Fruit fly (Drosophila melanogaster) whole organism, embryonic: ENCODE data around the gene CenB1A.
A peak's percentile ranks its signal among the peaks of the same experiment; 100 is the strongest.

ENCODE experiments used
- B-H1 ChIP-seq: fragments of 200-800 bp; sonication (Bioruptor generic); IDR thresholded peaks from 3 replicates; pipeline ENCODE4 v1.3.6; 2022; ENCODE audit warnings: missing biosample characterization, missing genetic modification characterization
- BEAF-32 ChIP-seq: fragments of 200-800 bp; sonication (Bioruptor generic); optimal IDR thresholded peaks from 3 replicates; lab custom pipeline; 2017; ENCODE audit warnings: missing biosample characterization, missing genetic modification characterization, mild to moderate bottlenecking, moderate library complexity, missing genetic modification reagents
- Bdp1 ChIP-seq: fragments of 200-800 bp; sonication (Bioruptor generic); optimal IDR thresholded peaks from 3 replicates; lab custom pipeline; 2016; ENCODE audit warnings: missing biosample characterization, missing genetic modification characterization
- CG10147 ChIP-seq: fragments of 200-800 bp; sonication (Bioruptor generic); optimal IDR thresholded peaks from 2 replicates; lab custom pipeline; 2019; ENCODE audit warnings: missing biosample characterization, mild to moderate bottlenecking, missing genetic modification characterization, moderate library complexity
- CG10321 ChIP-seq: fragments of 200-800 bp; sonication (Bioruptor generic); IDR thresholded peaks from 2 replicates; pipeline ENCODE4 v1.3.6; 2022; ENCODE audit warnings: missing biosample characterization, missing genetic modification characterization
- CG11456 ChIP-seq: fragments of 200-800 bp; sonication (Bioruptor generic); IDR thresholded peaks from 3 replicates; pipeline ENCODE4 v1.3.6; 2022; ENCODE audit warnings: missing biosample characterization, missing genetic modification characterization
- CG11695 ChIP-seq: fragments of 200-800 bp; sonication (Bioruptor generic); IDR thresholded peaks from 3 replicates; pipeline ENCODE4 v1.3.6; 2022; ENCODE audit warnings: missing biosample characterization, missing genetic modification characterization
- CG14965 ChIP-seq: fragments of 200-800 bp; sonication (Bioruptor generic); optimal IDR thresholded peaks from 2 replicates; lab custom pipeline; 2016; ENCODE audit warnings: missing biosample characterization, missing genetic modification characterization, borderline replicate concordance
- CG17829 ChIP-seq: fragments of 200-800 bp; optimal IDR thresholded peaks from 2 replicates; lab custom pipeline; 2019; ENCODE audit warnings: missing biosample characterization, mild to moderate bottlenecking, missing genetic modification characterization, moderate library complexity
- CG18599 ChIP-seq: fragments of 200-800 bp; sonication (Bioruptor generic); optimal IDR thresholded peaks from 3 replicates; lab custom pipeline; 2017; ENCODE audit warnings: missing biosample characterization, missing genetic modification characterization, mild to moderate bottlenecking, moderate library complexity, missing genetic modification reagents
- CG3281 ChIP-seq: fragments of 200-800 bp; sonication (Bioruptor generic); optimal IDR thresholded peaks from 3 replicates; lab custom pipeline; 2017; ENCODE audit warnings: missing biosample characterization, mild to moderate bottlenecking, missing genetic modification characterization
- CG33213 ChIP-seq: fragments of 200-800 bp; sonication (Bioruptor generic); optimal IDR thresholded peaks from 3 replicates; lab custom pipeline; 2016; ENCODE audit warnings: missing biosample characterization, missing genetic modification characterization
- CG33557 ChIP-seq: fragments of 200-800 bp; sonication (Bioruptor generic); optimal IDR thresholded peaks from 2 replicates; lab custom pipeline; 2019; ENCODE audit warnings: missing biosample characterization, mild to moderate bottlenecking, missing genetic modification characterization, moderate library complexity
- CG34422 ChIP-seq: fragments of 200-800 bp; sonication (Bioruptor generic); IDR thresholded peaks from 3 replicates; pipeline ENCODE4 v1.3.6; 2022; ENCODE audit warnings: missing biosample characterization, missing genetic modification characterization
- CG4282 ChIP-seq: fragments of 200-800 bp; sonication (Bioruptor generic); optimal IDR thresholded peaks from 2 replicates; lab custom pipeline; 2016; ENCODE audit warnings: missing biosample characterization, missing genetic modification characterization
- CG4424 ChIP-seq: fragments of 200-800 bp; sonication (Bioruptor generic); optimal IDR thresholded peaks from 3 replicates; lab custom pipeline; 2016; ENCODE audit warnings: missing biosample characterization, missing genetic modification characterization
- CG5245 ChIP-seq: fragments of 200-800 bp; sonication (Bioruptor generic); optimal IDR thresholded peaks from 3 replicates; lab custom pipeline; 2016; ENCODE audit warnings: missing biosample characterization, missing genetic modification characterization
- CG6813 ChIP-seq: fragments of 200-800 bp; sonication (Bioruptor generic); optimal IDR thresholded peaks from 2 replicates; lab custom pipeline; 2017; ENCODE audit warnings: missing biosample characterization, missing genetic modification characterization, mild to moderate bottlenecking, moderate library complexity, missing genetic modification reagents
- CG8089 ChIP-seq: fragments of 200-800 bp; sonication (Bioruptor generic); optimal IDR thresholded peaks from 3 replicates; lab custom pipeline; 2016; ENCODE audit warnings: missing biosample characterization, missing genetic modification characterization
- CG8944 ChIP-seq: fragments of 200-800 bp; sonication (Bioruptor generic); optimal IDR thresholded peaks from 3 replicates; lab custom pipeline; 2016; ENCODE audit warnings: missing biosample characterization, missing genetic modification characterization
- CG9727 ChIP-seq: fragments of 200-800 bp; sonication (Bioruptor generic); optimal IDR thresholded peaks from 3 replicates; lab custom pipeline; 2017; ENCODE audit warnings: missing biosample characterization, mild to moderate bottlenecking, missing genetic modification characterization
- Camta ChIP-seq: fragments of 200-800 bp; sonication (Bioruptor generic); optimal IDR thresholded peaks from 2 replicates; lab custom pipeline; 2016; ENCODE audit warnings: missing biosample characterization, missing genetic modification characterization
- Chrac-16 ChIP-seq: fragments of 200-800 bp; sonication (Bioruptor generic); optimal IDR thresholded peaks from 3 replicates; lab custom pipeline; 2016; ENCODE audit warnings: missing biosample characterization, missing genetic modification characterization
- Dip3 ChIP-seq: fragments of 200-800 bp; sonication (Bioruptor generic); optimal IDR thresholded peaks from 3 replicates; lab custom pipeline; 2016; ENCODE audit warnings: missing biosample characterization, missing genetic modification characterization
- Gug ChIP-seq: fragments of 200-800 bp; sonication (Bioruptor generic); IDR thresholded peaks from 4 replicates; pipeline ENCODE4 v1.3.6; 2022; ENCODE audit warnings: missing biosample characterization, missing genetic modification characterization
- H15 ChIP-seq: fragments of 200-800 bp; sonication (Bioruptor generic); IDR thresholded peaks from 3 replicates; pipeline ENCODE4 v1.3.6; 2022; ENCODE audit warnings: missing biosample characterization, missing genetic modification characterization
- Lpt ChIP-seq: fragments of >200 bp; optimal IDR thresholded peaks from 2 replicates; lab custom pipeline; 2018; ENCODE audit warnings: missing biosample characterization, missing genetic modification characterization
- Max ChIP-seq: fragments of 200-800 bp; sonication (Bioruptor generic); optimal IDR thresholded peaks from 2 replicates; lab custom pipeline; 2016; ENCODE audit warnings: missing biosample characterization, mild to moderate bottlenecking, missing genetic modification characterization
- Meics ChIP-seq: fragments of 200-800 bp; sonication (Bioruptor generic); optimal IDR thresholded peaks from 2 replicates; lab custom pipeline; 2017; ENCODE audit warnings: missing biosample characterization, mild to moderate bottlenecking, missing genetic modification characterization
- Mes4 ChIP-seq: fragments of 200-800 bp; sonication (Bioruptor generic); optimal IDR thresholded peaks from 2 replicates; lab custom pipeline; 2016; ENCODE audit warnings: missing biosample characterization, missing genetic modification characterization
- Mrtf ChIP-seq: fragments of 200-800 bp; sonication (Bioruptor generic); IDR thresholded peaks from 3 replicates; pipeline ENCODE4 v1.3.6; 2022; ENCODE audit warnings: missing biosample characterization, missing genetic modification characterization
- NC2β ChIP-seq: fragments of 200-800 bp; sonication (Bioruptor generic); optimal IDR thresholded peaks from 2 replicates; lab custom pipeline; 2016; ENCODE audit warnings: missing biosample characterization, missing genetic modification characterization
- Nf-YC ChIP-seq: fragments of 200-800 bp; optimal IDR thresholded peaks from 3 replicates; lab custom pipeline; 2019; ENCODE audit warnings: missing biosample characterization, mild to moderate bottlenecking, missing genetic modification characterization, moderate library complexity
- Rx ChIP-seq: fragments of 200-800 bp; sonication (Bioruptor generic); IDR thresholded peaks from 2 replicates; pipeline ENCODE4 v1.3.6; 2022; ENCODE audit warnings: missing biosample characterization, missing genetic modification characterization
- Ssrp ChIP-seq: fragments of 200-800 bp; sonication (Bioruptor generic); optimal IDR thresholded peaks from 2 replicates; lab custom pipeline; 2018; ENCODE audit warnings: missing biosample characterization, mild to moderate bottlenecking, missing genetic modification characterization, moderate library complexity
- aop ChIP-seq: fragments of 200-800 bp; sonication (Bioruptor generic); IDR thresholded peaks from 2 replicates; pipeline ENCODE4 v1.3.6; 2022; ENCODE audit warnings: missing biosample characterization, missing genetic modification characterization
- dpn ChIP-seq, 2 experiments: fragments of 200-800 bp; sonication (Bioruptor generic); optimal IDR thresholded peaks; 3 replicates each; lab custom pipeline; 2016; ENCODE audit warnings: missing biosample characterization in 2 of 2, missing genetic modification characterization in 2 of 2
- gce ChIP-seq: fragments of 200-800 bp; sonication (Bioruptor generic); IDR thresholded peaks from 3 replicates; pipeline ENCODE4 v1.3.6; 2022; ENCODE audit warnings: missing biosample characterization, missing genetic modification characterization
- lilli ChIP-seq: fragments of 200-800 bp; sonication (Bioruptor generic); optimal IDR thresholded peaks from 3 replicates; lab custom pipeline; 2016; ENCODE audit warnings: missing biosample characterization, missing genetic modification characterization
- otp ChIP-seq: fragments of 200-800 bp; sonication (Bioruptor generic); IDR thresholded peaks from 3 replicates; pipeline ENCODE4, ENCODE4 v1.3.6; 2022; ENCODE audit warnings: missing biosample characterization, missing genetic modification characterization
- pho ChIP-seq: fragments of 200-800 bp; sonication (Bioruptor generic); optimal IDR thresholded peaks from 2 replicates; lab custom pipeline; 2016; ENCODE audit warnings: missing biosample characterization, missing genetic modification characterization
- phol ChIP-seq: fragments of 200-800 bp; sonication (Bioruptor generic); optimal IDR thresholded peaks from 3 replicates; lab custom pipeline; 2018; ENCODE audit warnings: missing biosample characterization, mild to moderate bottlenecking, missing genetic modification characterization, moderate library complexity
- psq ChIP-seq: fragments of 200-800 bp; sonication (Bioruptor generic); optimal IDR thresholded peaks from 2 replicates; lab custom pipeline; 2017; ENCODE audit warnings: missing biosample characterization, missing genetic modification characterization
- sd ChIP-seq: fragments of 200-800 bp; sonication (Bioruptor generic); optimal IDR thresholded peaks from 3 replicates; lab custom pipeline; 2018; ENCODE audit warnings: missing biosample characterization, mild to moderate bottlenecking, missing genetic modification characterization, moderate library complexity
- ssp ChIP-seq: fragments of 200-800 bp; sonication (Bioruptor generic); IDR thresholded peaks from 2 replicates; pipeline ENCODE4 v1.3.6; 2022; ENCODE audit warnings: missing biosample characterization, missing genetic modification characterization
- sug ChIP-seq: fragments of 200-800 bp; optimal IDR thresholded peaks from 2 replicates; lab custom pipeline; 2019; ENCODE audit warnings: missing biosample characterization, mild to moderate bottlenecking, missing genetic modification characterization, moderate library complexity
- tgo ChIP-seq: fragments of 200-800 bp; sonication (Bioruptor generic); IDR thresholded peaks from 3 replicates; pipeline ENCODE4 v1.3.6; 2022; ENCODE audit warnings: missing biosample characterization, missing genetic modification characterization
- tx ChIP-seq: fragments of 200-800 bp; sonication (Bioruptor generic); optimal IDR thresholded peaks from 2 replicates; lab custom pipeline; 2016; ENCODE audit warnings: missing biosample characterization, missing genetic modification characterization
- vfl ChIP-seq: fragments of 200-800 bp; sonication (Bioruptor generic); optimal IDR thresholded peaks from 2 replicates; lab custom pipeline; 2016; ENCODE audit warnings: missing biosample characterization, missing genetic modification characterization
- wdn ChIP-seq: fragments of 200-800 bp; sonication (Bioruptor generic); IDR thresholded peaks from 2 replicates; pipeline ENCODE4 v1.3.6; 2022; ENCODE audit warnings: missing biosample characterization, missing genetic modification characterization

CenB1A gene

DNA sequence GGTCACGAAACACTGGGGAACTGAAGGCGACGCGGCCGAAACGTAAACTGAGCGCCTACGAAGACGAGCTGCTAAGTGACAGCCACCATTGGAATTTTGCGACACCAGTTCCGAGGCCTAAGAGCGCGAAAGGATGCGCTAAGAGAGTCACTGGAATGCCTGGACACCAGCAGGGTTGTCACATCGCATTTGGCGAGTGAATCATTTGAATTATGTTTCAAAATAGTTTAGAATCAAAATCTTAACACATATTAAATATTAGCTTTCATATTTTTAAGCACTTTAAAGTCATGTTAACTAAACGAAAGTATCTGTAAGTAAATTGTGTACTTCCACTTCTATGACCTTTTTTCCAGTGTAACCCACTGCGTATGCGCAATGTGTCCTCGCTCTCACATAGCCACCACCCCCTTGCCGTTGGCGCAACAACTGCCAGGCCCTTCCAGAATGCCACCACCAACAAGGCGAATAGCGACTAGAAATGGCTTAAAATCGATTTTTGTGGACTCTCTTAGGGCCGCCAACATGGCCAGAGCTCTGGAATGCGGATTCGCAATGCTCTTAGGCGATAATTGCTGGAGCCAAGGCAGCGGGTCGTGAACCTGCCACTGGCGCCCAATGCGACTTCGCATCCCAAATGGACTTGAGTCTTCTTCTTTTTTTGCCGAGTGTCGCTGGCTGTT, 5.4 kb upstream of the CenB1A start, which contains the start of gene Cow (continued):
- TF ChIP-seq sug (tag; lab: Kevin White, UChicago) = peak; percentile 23
- TF ChIP-seq Dip3 = peak; percentile 54
- peak; percentile 69 for TF ChIP-seq pho
- peak; percentile 60 for TF ChIP-seq CG9727 (GFP tag; lab: Kevin White, UChicago)
- no peak for TF ChIP-seq BEAF-32
- peak; percentile 15 for TF ChIP-seq CG33213 (GFP tag; lab: Kevin White, UChicago)
- TF ChIP-seq tgo = peak; percentile 76
- TF ChIP-seq Chrac-16 (GFP tag; lab: Kevin White, UChicago) = peak; percentile 19
- peak; percentile 52 for TF ChIP-seq phol (tag; lab: Kevin White, UChicago)
- 0 out of 2 replicates have a peak, but pooled peaks have one; percentile 36 for TF ChIP-seq Rx (GFP tag; lab: Robert Waterston, UW)
- peak; percentile 72; the same call in 2 of the 3 replicates for TF ChIP-seq CG11695 (GFP tag; lab: Robert Waterston, UW)
- peak; percentile 24 for TF ChIP-seq Nf-YC (tag; lab: Kevin White, UChicago)
- TF ChIP-seq Lpt = no peak
- TF ChIP-seq sd (tag; lab: Kevin White, UChicago) = peak; percentile 41
- TF ChIP-seq CG14965 (GFP tag; lab: Kevin White, UChicago) = no peak
- peak; percentile 59; the same call in 1 of the 3 replicates for TF ChIP-seq H15 (GFP tag; lab: Robert Waterston, UW)
- peak; percentile 4 for TF ChIP-seq Mes4 (GFP tag; lab: Kevin White, UChicago)
- TF ChIP-seq otp = no peak
- TF ChIP-seq wdn (GFP tag; lab: Robert Waterston, UW) = peak; percentile 39; the same call in 1 of the 2 replicates
- TF ChIP-seq CG18599 = peak; percentile 93
- peak; percentile 74 for TF ChIP-seq lilli (GFP tag; lab: Kevin White, UChicago)
- no peak for TF ChIP-seq CG33557 (GFP tag; lab: Kevin White, UChicago)
- peak; percentile 57; the same call in 1 of the 3 replicates for TF ChIP-seq CG11456
- no peak for TF ChIP-seq Mrtf (GFP tag; lab: Robert Waterston, UW)
- no peak for TF ChIP-seq CG10321 (GFP tag; lab: Robert Waterston, UW)
- TF ChIP-seq Ssrp (tag; lab: Kevin White, UChicago) = peak; percentile 27
- TF ChIP-seq Max = peak; percentile 36
- TF ChIP-seq NC2β (GFP tag; lab: Kevin White, UChicago) = no peak
- 0 out of 3 replicates have a peak, but pooled peaks have one; percentile 12 for TF ChIP-seq gce (GFP tag; lab: Robert Waterston, UW)
- TF ChIP-seq Meics (GFP tag; lab: Kevin White, UChicago) = peak; percentile 84
- TF ChIP-seq aop (GFP tag; lab: Robert Waterston, UW) = no peak
- peak; percentile 24 for TF ChIP-seq Camta
- peak; percentile 75 for TF ChIP-seq CG10147 (GFP tag; lab: Kevin White, UChicago)
- TF ChIP-seq CG8089 = peak; percentile 6
- peak; percentile 42 for TF ChIP-seq Bdp1 (GFP tag; lab: Kevin White, UChicago)
- TF ChIP-seq B-H1 (GFP tag; lab: Robert Waterston, UW) = peak; percentile 49
- TF ChIP-seq CG17829 = peak; percentile 32
- peak; percentile 30; the same call in 1 of the 4 replicates for TF ChIP-seq Gug
- no peak for TF ChIP-seq CG4424
- no peak for TF ChIP-seq CG8944 (GFP tag; lab: Kevin White, UChicago)
- peak; percentile 11 for TF ChIP-seq tx (GFP tag; lab: Kevin White, UChicago)
- peak; percentile 18 for TF ChIP-seq vfl (GFP tag; lab: Kevin White, UChicago)
- TF ChIP-seq CG34422 = peak; percentile 43; the same call in 1 of the 3 replicates
- TF ChIP-seq dpn (GFP tag; optimal IDR thresholded peaks at IDR 0.05; lab: Kevin White, UChicago) = peak; percentile 46 to 50
- TF ChIP-seq CG3281 (GFP tag; lab: Kevin White, UChicago) = peak; percentile 74
- TF ChIP-seq ssp (GFP tag; lab: Robert Waterston, UW) = peak; percentile 48; the same call in 1 of the 2 replicates
- TF ChIP-seq CG5245 (GFP tag; lab: Kevin White, UChicago) = peak; percentile 4
- TF ChIP-seq CG6813 = peak; percentile 57
- no peak for TF ChIP-seq psq (GFP tag; lab: Kevin White, UChicago)
- TF ChIP-seq CG4282 (GFP tag; lab: Kevin White, UChicago) = peak; percentile 20
